Fruit fly (Drosophila melanogaster): ENCODE data around the gene CG2187.

- TF ChIP-seq CG13204 (GFP tag; optimal IDR thresholded peaks at IDR 0.05), result peak; percentile 58
- peak; percentile 0 for TF ChIP-seq CG8301 (tag; optimal IDR thresholded peaks at IDR 0.05)
- TF ChIP-seq EcR (GFP tag; optimal IDR thresholded peaks at IDR 0.05), result peak; percentile 91
Observed at dm6 chr3R:31713306-31714123, 44.9 kb downstream of the CG2187 start, which contains the start of gene ttk.
